Worm (Caenorhabditis elegans): ENCODE data around the gene npp-18.

Gene npp-18

DNA sequence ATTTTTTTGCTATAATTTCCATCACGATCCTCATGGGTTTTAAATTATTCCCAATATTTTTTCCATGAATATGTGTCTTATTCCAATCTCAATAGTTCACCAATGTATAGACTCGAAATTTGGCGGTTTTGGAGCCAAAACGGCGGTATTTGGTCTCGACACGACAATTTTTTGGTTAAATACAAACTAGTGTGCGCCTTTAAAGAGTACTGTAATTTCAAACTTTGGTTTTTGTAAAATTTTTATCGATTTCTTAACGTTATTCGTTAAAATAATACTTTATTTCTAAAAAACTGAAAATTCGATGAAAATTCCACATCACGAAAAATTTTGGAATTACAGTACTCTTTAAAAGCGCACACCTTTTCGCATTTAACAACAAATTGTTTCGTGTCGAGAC lies 18.0 kb downstream of the npp-18 start:
- TF ChIP-seq R02D3.7 (tag; optimal IDR thresholded peaks at IDR 0.05) = no peak
- TF ChIP-seq nhr-129 (tag; optimal IDR thresholded peaks at IDR 0.05) = no peak
- no peak for TF ChIP-seq alr-1 (tag; optimal IDR thresholded peaks at IDR 0.05)
- no peak for TF ChIP-seq fos-1 (tag; optimal IDR thresholded peaks at IDR 0.05)
- TF ChIP-seq sma-9 (GFP tag; optimal IDR thresholded peaks at IDR 0.05) = no peak
- no peak for TF ChIP-seq sma-9 (tag; optimal IDR thresholded peaks at IDR 0.05)
- no peak for TF ChIP-seq sem-4 (tag; optimal IDR thresholded peaks at IDR 0.05)

DNA sequence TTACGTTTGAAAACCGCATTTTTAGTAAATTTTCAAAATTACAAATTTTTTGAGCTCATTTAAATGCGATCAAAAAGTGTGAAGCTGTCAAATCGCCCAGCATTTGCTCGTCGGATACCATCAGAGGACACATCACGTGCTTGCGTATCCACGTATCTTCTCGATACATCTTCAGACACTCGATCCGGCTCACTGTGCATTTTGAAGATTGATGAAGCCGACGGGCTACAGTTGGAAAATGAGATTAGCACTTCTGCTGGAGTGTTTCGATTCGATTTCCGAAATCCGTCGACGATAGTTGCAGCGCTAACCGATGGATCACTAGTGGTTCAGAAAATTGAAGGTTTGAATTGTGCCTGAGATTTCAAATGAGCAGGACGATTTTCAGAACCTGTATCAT lies 18.4 kb downstream of the npp-18 start, which contains the start of gene dph-7:
Gene dph-7, plus strand, starts transcription at position 53 of the 400 bp plus-strand sequence.
- no peak for TF ChIP-seq mbf-1 (tag; optimal IDR thresholded peaks at IDR 0.05)
- TF ChIP-seq lsy-2 (tag; optimal IDR thresholded peaks at IDR 0.05) = no peak

DNA sequence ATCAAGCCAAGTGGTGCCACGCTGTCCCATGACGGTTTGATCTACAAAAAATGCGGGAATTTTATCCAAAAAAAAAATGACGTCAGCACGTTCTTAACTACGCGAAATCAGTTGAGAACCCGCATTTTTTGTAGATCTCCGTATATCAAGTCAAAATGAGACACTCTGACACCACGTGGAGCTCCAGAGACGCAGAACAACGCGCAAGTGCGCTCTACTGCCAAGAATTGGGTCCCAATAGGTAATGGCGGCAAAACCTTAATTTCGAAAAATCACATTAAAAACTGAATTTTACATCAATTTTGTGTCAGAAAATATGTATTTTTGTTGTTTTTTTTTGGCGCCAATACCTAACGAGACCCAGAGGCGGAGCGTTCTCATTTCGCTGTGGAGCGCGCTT lies 20.3 kb downstream of the npp-18 start:
- no peak for TF ChIP-seq zag-1 (tag; optimal IDR thresholded peaks at IDR 0.05)
- no peak for TF ChIP-seq ztf-4 (tag; optimal IDR thresholded peaks at IDR 0.05)
- TF ChIP-seq mab-5 (tag; optimal IDR thresholded peaks at IDR 0.05) = no peak
- no peak for TF ChIP-seq skn-1 (tag; optimal IDR thresholded peaks at IDR 0.05)
- no peak for TF ChIP-seq sma-3 (GFP tag; optimal IDR thresholded peaks at IDR 0.05)
- TF ChIP-seq ama-1 (optimal IDR thresholded peaks at IDR 0.05) = no peak
- TF ChIP-seq unc-55 (GFP tag; optimal IDR thresholded peaks at IDR 0.05) = no peak
- no peak for TF ChIP-seq ZK546.5 (tag; optimal IDR thresholded peaks at IDR 0.05)
- no peak for TF ChIP-seq lin-13 (GFP tag; optimal IDR thresholded peaks at IDR 0.05)
- no peak for TF ChIP-seq snpc-4 (tag; optimal IDR thresholded peaks at IDR 0.05)
- TF ChIP-seq nhr-23 (tag; optimal IDR thresholded peaks at IDR 0.05) = no peak
- no peak for TF ChIP-seq unc-62 (GFP tag; optimal IDR thresholded peaks at IDR 0.05)
- no peak for TF ChIP-seq nhr-21 (tag; optimal IDR thresholded peaks at IDR 0.05)
- no peak for TF ChIP-seq peb-1 (tag; optimal IDR thresholded peaks at IDR 0.05)
- TF ChIP-seq gmeb-1 (tag; optimal IDR thresholded peaks at IDR 0.05) = no peak
- TF ChIP-seq C34F6.9 (tag; optimal IDR thresholded peaks at IDR 0.05) = no peak
- TF ChIP-seq lin-39 (tag; optimal IDR thresholded peaks at IDR 0.05) = no peak
- TF ChIP-seq nhr-10 (tag; optimal IDR thresholded peaks at IDR 0.05) = no peak

DNA sequence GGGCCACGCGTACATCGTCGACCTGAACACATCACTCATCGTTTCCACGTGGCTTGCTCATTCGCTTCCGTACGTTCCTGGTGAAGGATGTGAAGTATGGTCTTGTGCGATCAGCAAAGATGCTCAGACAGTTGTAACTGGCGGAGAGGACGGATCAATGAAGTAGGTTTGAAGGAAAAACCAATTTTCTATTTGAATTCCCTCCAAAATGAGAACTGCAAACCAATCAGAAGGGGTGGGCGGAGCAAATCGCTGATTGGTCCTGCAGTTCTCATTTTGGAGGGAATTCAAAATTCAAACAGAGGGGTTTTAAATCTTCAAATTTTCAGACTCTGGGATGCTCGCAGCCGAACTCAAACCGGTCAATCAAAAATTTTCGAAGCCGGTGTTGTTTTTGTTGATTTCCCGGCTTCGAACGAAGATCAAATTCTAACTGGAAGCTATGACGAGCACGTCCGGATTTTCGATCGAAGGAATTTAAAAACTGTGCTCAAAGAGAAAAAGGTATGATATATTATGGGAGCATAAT lies 20.8 kb downstream of the npp-18 start:
- no peak for TF ChIP-seq sem-4 (tag; optimal IDR thresholded peaks at IDR 0.05)
- TF ChIP-seq snpc-4 (tag; optimal IDR thresholded peaks at IDR 0.05) = no peak
- no peak for TF ChIP-seq sma-3 (GFP tag; optimal IDR thresholded peaks at IDR 0.05)
- TF ChIP-seq gmeb-1 (tag; optimal IDR thresholded peaks at IDR 0.05) = no peak
- no peak for TF ChIP-seq ZK546.5 (tag; optimal IDR thresholded peaks at IDR 0.05)
- no peak for TF ChIP-seq lsy-2 (tag; optimal IDR thresholded peaks at IDR 0.05)
- TF ChIP-seq lin-13 (GFP tag; optimal IDR thresholded peaks at IDR 0.05) = no peak
- no peak for TF ChIP-seq lin-11 (tag; optimal IDR thresholded peaks at IDR 0.05)
- TF ChIP-seq elt-3 (tag; optimal IDR thresholded peaks at IDR 0.05) = no peak
- no peak for TF ChIP-seq nhr-25 (tag; optimal IDR thresholded peaks at IDR 0.05)

DNA sequence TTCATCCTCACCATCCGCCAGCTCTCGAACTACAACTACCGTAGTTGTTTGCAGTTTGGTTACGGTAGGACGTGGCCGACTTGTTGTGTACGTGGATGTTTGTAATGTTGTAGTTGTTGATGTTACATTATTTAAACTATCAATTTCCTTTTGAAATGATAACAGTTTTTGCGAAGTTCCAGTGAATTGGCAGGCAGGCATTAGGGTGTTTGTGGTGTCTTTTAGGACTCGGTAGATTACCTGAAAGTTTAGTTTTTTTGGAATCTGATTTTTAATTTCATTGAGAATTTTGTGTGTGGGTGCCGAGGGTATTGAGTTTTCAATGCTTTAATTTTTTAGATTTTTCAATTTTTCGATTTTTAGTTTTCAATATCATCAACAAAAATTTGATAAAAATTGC lies 25.9 kb downstream of the npp-18 start, which contains the start of gene F53A2.11:
Gene F53A2.11, minus strand, starts transcription at position 101 of the 400 bp plus-strand sequence.
- no peak for TF ChIP-seq egl-27 (tag; optimal IDR thresholded peaks at IDR 0.05)
- TF ChIP-seq ceh-16 (tag; optimal IDR thresholded peaks at IDR 0.05) = no peak

DNA sequence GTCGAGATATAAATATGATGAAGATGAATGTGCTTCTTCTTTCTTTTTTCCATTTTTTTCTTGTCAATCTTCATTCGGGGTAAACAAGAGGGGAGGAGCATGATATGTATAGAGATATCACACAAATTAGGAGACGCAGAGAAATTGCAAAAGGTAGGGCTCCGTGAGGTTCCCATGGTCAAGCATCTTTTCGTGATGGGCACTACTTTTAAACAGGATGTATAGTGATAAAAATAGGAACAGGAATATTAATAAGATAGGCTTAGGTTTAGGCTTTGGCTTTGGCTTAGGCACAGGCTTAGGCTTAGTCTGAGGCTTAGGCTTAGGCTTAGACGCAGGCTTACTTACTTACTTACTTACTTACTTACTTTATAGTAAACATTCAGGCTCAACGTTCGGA lies 28.1 kb downstream of the npp-18 start, which contains the start of gene F53A2.1:
Gene F53A2.1, minus strand, starts transcription at position 101 of the 400 bp plus-strand sequence.
- TF ChIP-seq unc-62 (GFP tag; optimal IDR thresholded peaks at IDR 0.05) = no peak
- no peak for TF ChIP-seq alr-1 (tag; optimal IDR thresholded peaks at IDR 0.05)
- TF ChIP-seq elt-1 (tag; optimal IDR thresholded peaks at IDR 0.05) = no peak
- TF ChIP-seq lin-11 (tag; optimal IDR thresholded peaks at IDR 0.05) = no peak
- TF ChIP-seq unc-55 (GFP tag; optimal IDR thresholded peaks at IDR 0.05) = no peak
- no peak for TF ChIP-seq ama-1 (optimal IDR thresholded peaks at IDR 0.05)
- TF ChIP-seq C34F6.9 (tag; optimal IDR thresholded peaks at IDR 0.05) = no peak
- TF ChIP-seq nhr-6 (tag; optimal IDR thresholded peaks at IDR 0.05) = no peak
- no peak for TF ChIP-seq egl-27 (tag; optimal IDR thresholded peaks at IDR 0.05)
- no peak for TF ChIP-seq nhr-12 (tag; optimal IDR thresholded peaks at IDR 0.05)
- TF ChIP-seq sma-3 (GFP tag; optimal IDR thresholded peaks at IDR 0.05) = no peak
- TF ChIP-seq ceh-16 (tag; optimal IDR thresholded peaks at IDR 0.05) = no peak
- no peak for TF ChIP-seq nhr-11 (tag; optimal IDR thresholded peaks at IDR 0.05)
- no peak for TF ChIP-seq snpc-4 (tag; optimal IDR thresholded peaks at IDR 0.05)
- no peak for TF ChIP-seq Y55F3AM.14 (GFP tag; optimal IDR thresholded peaks at IDR 0.05)
- no peak for TF ChIP-seq nhr-237 (tag; optimal IDR thresholded peaks at IDR 0.05)
- TF ChIP-seq ztf-4 (tag; optimal IDR thresholded peaks at IDR 0.05) = no peak
- no peak for TF ChIP-seq ZK546.5 (tag; optimal IDR thresholded peaks at IDR 0.05)

Measured in whole organism, L2 larva.